ENCODE assay signal across 6 worm cellular contexts in genomic region chrV:5930588-5930987, ce11.
TF ChIP-seq lines count a peak whose summit lies in the region.

Gene galt-1, plus strand, starts transcription at chrV:5930905.

TF ChIP-seq in whole organism, L1 larva, 84 proteins besides CTCF, POLR2A, EP300 and RAD21:
- no peak for TF ChIP-seq nhr-12 (tag; optimal IDR thresholded peaks at IDR 0.05; lab: Kevin White, UChicago)
- peak; percentile 37 for TF ChIP-seq elt-2 (tag; optimal IDR thresholded peaks at IDR 0.05; lab: Kevin White, UChicago)

TF ChIP-seq in whole organism, L2 larva, 48 proteins besides CTCF, POLR2A, EP300 and RAD21:
- peak; percentile 17 for TF ChIP-seq crh-2 (tag; optimal IDR thresholded peaks at IDR 0.05; lab: Kevin White, UChicago)
- TF ChIP-seq fos-1 (tag; optimal IDR thresholded peaks at IDR 0.05; lab: Kevin White, UChicago) = peak; percentile 50
- TF ChIP-seq nhr-237 (tag; optimal IDR thresholded peaks at IDR 0.05; lab: Kevin White, UChicago) = no peak
- peak; percentile 0 for TF ChIP-seq gmeb-1 (tag; optimal IDR thresholded peaks at IDR 0.05; lab: Kevin White, UChicago)

TF ChIP-seq in whole organism, L3 larva, 47 proteins besides CTCF, POLR2A, EP300 and RAD21:
- TF ChIP-seq egl-5 (tag; optimal IDR thresholded peaks at IDR 0.05; lab: Kevin White, UChicago) (no peak), egl-27 (tag; optimal IDR thresholded peaks at IDR 0.05; lab: Kevin White, UChicago) (no peak), mml-1 (tag; optimal IDR thresholded peaks at IDR 0.05; lab: Kevin White, UChicago) (no peak), snpc-4 (tag; optimal IDR thresholded peaks at IDR 0.05; lab: Kevin White, UChicago) (no peak), nhr-23 (tag; optimal IDR thresholded peaks at IDR 0.05; lab: Kevin White, UChicago) (no peak), lin-39 (tag; optimal IDR thresholded peaks at IDR 0.05; lab: Kevin White, UChicago) (no peak), pha-4 (tag; optimal IDR thresholded peaks at IDR 0.05; lab: Kevin White, UChicago) (peak; percentile 15), eor-1 (tag; optimal IDR thresholded peaks at IDR 0.05; lab: Kevin White, UChicago) (no peak), unc-62 (GFP tag; optimal IDR thresholded peaks at IDR 0.05; lab: Kevin White, UChicago) (no peak), mdl-1 (tag; optimal IDR thresholded peaks at IDR 0.05; lab: Kevin White, UChicago) (no peak), ceh-82 (tag; optimal IDR thresholded peaks at IDR 0.05; lab: Kevin White, UChicago) (no peak), R02D3.7 (tag; optimal IDR thresholded peaks at IDR 0.05; lab: Kevin White, UChicago) (no peak), nhr-12 (tag; optimal IDR thresholded peaks at IDR 0.05; lab: Kevin White, UChicago) (no peak), fkh-10 (GFP tag; optimal IDR thresholded peaks at IDR 0.05; lab: Kevin White, UChicago) (no peak), unc-39 (tag; optimal IDR thresholded peaks at IDR 0.05; lab: Kevin White, UChicago) (no peak), elt-2 (tag; optimal IDR thresholded peaks at IDR 0.05; lab: Kevin White, UChicago) (peak; percentile 77), nhr-76 (tag; optimal IDR thresholded peaks at IDR 0.05; lab: Kevin White, UChicago) (no peak), pqm-1 (tag; optimal IDR thresholded peaks at IDR 0.05; lab: Kevin White, UChicago) (peak; percentile 34), lsy-12 (tag; optimal IDR thresholded peaks at IDR 0.05; lab: Kevin White, UChicago) (no peak), sea-2 (GFP tag; optimal IDR thresholded peaks at IDR 0.05; lab: Kevin White, UChicago) (no peak), nhr-237 (tag; optimal IDR thresholded peaks at IDR 0.05; lab: Kevin White, UChicago) (no peak), elt-3 (tag; optimal IDR thresholded peaks at IDR 0.05; lab: Kevin White, UChicago) (no peak)

TF ChIP-seq in whole organism, L4 larva, 104 proteins besides CTCF, POLR2A, EP300 and RAD21:
- peak; percentile 50 for TF ChIP-seq nhr-28 (tag; optimal IDR thresholded peaks at IDR 0.05; lab: Kevin White, UChicago)
- peak; percentile 52 for TF ChIP-seq pqm-1 (tag; optimal IDR thresholded peaks at IDR 0.05; lab: Kevin White, UChicago)
- peak; percentile 31 for TF ChIP-seq nhr-77 (tag; optimal IDR thresholded peaks at IDR 0.05; lab: Kevin White, UChicago)
- peak; percentile 25 for TF ChIP-seq dve-1 (tag; optimal IDR thresholded peaks at IDR 0.05; lab: Kevin White, UChicago; ENCODE audit: insufficient read depth)
- no peak for TF ChIP-seq daf-16 (GFP tag; optimal IDR thresholded peaks at IDR 0.05; lab: Kevin White, UChicago)
- TF ChIP-seq daf-16 (tag; optimal IDR thresholded peaks at IDR 0.05; lab: Kevin White, UChicago) = peak; percentile 63
- no peak for TF ChIP-seq ZK546.5 (tag; optimal IDR thresholded peaks at IDR 0.05; lab: Kevin White, UChicago)

TF ChIP-seq in whole organism, late embryonic, 69 proteins besides CTCF, POLR2A, EP300 and RAD21:
- no peak for TF ChIP-seq pha-4 (tag; optimal IDR thresholded peaks at IDR 0.05; lab: Kevin White, UChicago)
- peak; percentile 55 for TF ChIP-seq elt-2 (tag; optimal IDR thresholded peaks at IDR 0.05; lab: Kevin White, UChicago)
- TF ChIP-seq che-1 (tag; optimal IDR thresholded peaks at IDR 0.05; lab: Kevin White, UChicago) = no peak

TF ChIP-seq in whole organism, young adult, 124 proteins besides CTCF, POLR2A, EP300 and RAD21:
- TF ChIP-seq nhr-80 (tag; optimal IDR thresholded peaks at IDR 0.05; lab: Kevin White, UChicago) = peak; percentile 64
- no peak for TF ChIP-seq rpc-1 (optimal IDR thresholded peaks at IDR 0.05; lab: Kevin White, UChicago)
- no peak for TF ChIP-seq rpc-1 (tag; optimal IDR thresholded peaks at IDR 0.05; lab: Kevin White, UChicago)
